Worm (Caenorhabditis elegans): ENCODE results near the gene egl-3.

egl-3 gene

DNA sequence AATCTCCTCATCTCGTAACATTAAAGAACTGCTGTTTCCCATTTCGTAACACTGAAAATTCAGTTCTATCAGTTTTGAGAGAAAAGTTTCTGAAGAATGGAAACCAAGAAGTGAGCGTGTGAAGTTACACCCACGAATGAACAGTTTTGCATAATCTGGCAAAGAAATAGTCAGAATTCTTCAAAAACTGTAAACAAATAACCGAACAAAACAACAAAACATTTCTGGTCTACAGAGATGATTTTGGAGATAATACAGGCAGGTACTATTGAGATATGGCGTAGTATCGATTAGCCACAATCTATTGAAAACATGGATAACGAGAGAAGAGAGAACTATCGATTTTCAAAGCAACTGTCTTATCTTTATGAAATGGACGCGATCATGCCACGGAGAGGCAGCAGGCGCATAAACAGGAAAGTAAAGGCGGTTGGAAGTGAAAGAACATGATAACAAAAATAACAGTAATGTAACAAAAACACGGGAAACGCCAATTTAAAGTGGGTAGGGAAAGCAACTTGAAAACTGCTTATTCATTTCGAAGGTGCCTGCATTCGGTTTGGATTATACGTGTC, 30.0 kb upstream of the egl-3 start, which contains the start of gene chpf-1 (continued):
- no peak for TF ChIP-seq hrde-1 (tag; optimal IDR thresholded peaks at IDR 0.05; ENCODE audit: borderline replicate concordance)
- no peak for TF ChIP-seq ztf-25 (GFP tag; IDR thresholded peaks at IDR 0.05)
- TF ChIP-seq zim-3 (tag; optimal IDR thresholded peaks at IDR 0.05) = no peak
- TF ChIP-seq ceh-79 (tag; optimal IDR thresholded peaks at IDR 0.05) = no peak
- no peak for TF ChIP-seq egl-18 (GFP tag; IDR thresholded peaks at IDR 0.05)
- no peak for TF ChIP-seq die-1 (tag; optimal IDR thresholded peaks at IDR 0.05)
- TF ChIP-seq sdz-38 (tag; optimal IDR thresholded peaks at IDR 0.05) = no peak
- TF ChIP-seq sea-2 (GFP tag; IDR thresholded peaks at IDR 0.05) = no peak

DNA sequence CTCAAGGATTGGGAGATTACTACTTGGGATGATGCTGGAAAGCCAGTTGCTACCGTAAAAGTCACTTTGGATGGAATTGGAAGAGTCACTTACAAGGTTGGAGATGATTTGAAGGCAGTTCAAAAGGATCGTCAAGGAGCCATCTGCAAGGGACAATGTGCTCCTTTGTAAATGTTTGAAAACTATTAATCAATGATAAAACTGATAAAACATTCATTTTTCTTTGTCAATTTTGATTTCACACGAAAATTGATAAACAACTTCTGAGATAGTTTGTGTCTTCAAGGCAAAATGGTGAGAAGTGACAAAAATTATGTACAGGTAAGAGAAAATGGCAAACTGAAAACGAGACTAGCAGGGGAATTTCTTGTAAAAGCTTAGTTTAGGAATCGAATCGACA, 28.8 kb upstream of the egl-3 start:
- TF ChIP-seq hlh-12 (tag; optimal IDR thresholded peaks at IDR 0.05) = no peak
- TF ChIP-seq lin-35 (GFP tag; optimal IDR thresholded peaks at IDR 0.05) = no peak
- no peak for TF ChIP-seq madf-10 (tag; optimal IDR thresholded peaks at IDR 0.05)
- no peak for TF ChIP-seq K12H6.12 (tag; optimal IDR thresholded peaks at IDR 0.05)
- no peak for TF ChIP-seq dox-1 (GFP tag; IDR thresholded peaks at IDR 0.05)
- TF ChIP-seq ztf-26 (tag; optimal IDR thresholded peaks at IDR 0.05) = no peak
- no peak for TF ChIP-seq ets-4 (GFP tag; optimal IDR thresholded peaks at IDR 0.05)
- no peak for TF ChIP-seq egrh-3 (GFP tag; IDR thresholded peaks at IDR 0.05)
- TF ChIP-seq T07F8.4 (tag; optimal IDR thresholded peaks at IDR 0.05) = no peak
- TF ChIP-seq bed-1 (GFP tag; IDR thresholded peaks at IDR 0.05) = no peak
- no peak for TF ChIP-seq nhr-80 (tag; optimal IDR thresholded peaks at IDR 0.05)
- TF ChIP-seq atf-7 (tag; optimal IDR thresholded peaks at IDR 0.05) = no peak
- no peak for TF ChIP-seq ccch-3 (GFP tag; optimal IDR thresholded peaks at IDR 0.05)

ce11 chrV:10201913-10202312, 28.4 kb upstream of the egl-3 start, which contains the start of gene ZK856.7:
ZK856.7 (plus strand) TSS chrV:10202098.
- TF ChIP-seq hrde-1 (tag; optimal IDR thresholded peaks at IDR 0.05; ENCODE audit: borderline replicate concordance) (no peak), ama-1 (optimal IDR thresholded peaks at IDR 0.05) (no peak), ama-1 (GFP tag; optimal IDR thresholded peaks at IDR 0.05) (peak in 1 of 2 experiments; percentile 7)

ce11 chrV:10198386-10198785, 24.8 kb upstream of the egl-3 start, which contains the start of gene ZK856.6:
ZK856.6 (plus strand) TSS chrV:10198686.
- no peak for TF ChIP-seq ztf-26 (tag; optimal IDR thresholded peaks at IDR 0.05)
- no peak for TF ChIP-seq snpc-4 (GFP tag; optimal IDR thresholded peaks at IDR 0.05)
- no peak for TF ChIP-seq snpc-4 (tag; optimal IDR thresholded peaks at IDR 0.05)
- TF ChIP-seq dpff-1 (tag; optimal IDR thresholded peaks at IDR 0.05) = no peak
- TF ChIP-seq him-1 (tag; optimal IDR thresholded peaks at IDR 0.05) = no peak
- TF ChIP-seq F57A8.1 (GFP tag; optimal IDR thresholded peaks at IDR 0.05) = no peak
- TF ChIP-seq B0261.1 (tag; optimal IDR thresholded peaks at IDR 0.05) = no peak
- no peak for TF ChIP-seq zfh-2 (GFP tag; conservative IDR thresholded peaks at IDR 0.05)
- no peak for TF ChIP-seq nfyb-1 (GFP tag; IDR thresholded peaks at IDR 0.05)
- TF ChIP-seq hmg-1.2 (GFP tag; IDR thresholded peaks at IDR 0.05) = no peak
- TF ChIP-seq nhr-179 (tag; optimal IDR thresholded peaks at IDR 0.05) = no peak
- no peak for TF ChIP-seq snpc-1.3 (tag; optimal IDR thresholded peaks at IDR 0.05; ENCODE audit: insufficient read depth)
- TF ChIP-seq nhr-80 (tag; optimal IDR thresholded peaks at IDR 0.05) = no peak
- TF ChIP-seq Y95B8A.8 (GFP tag; IDR thresholded peaks at IDR 0.05) = no peak
- no peak for TF ChIP-seq mel-28 (tag; optimal IDR thresholded peaks at IDR 0.05; ENCODE audit: borderline replicate concordance)
- TF ChIP-seq D2030.7 (GFP tag; IDR thresholded peaks at IDR 0.05) = no peak
